Fruit fly (Drosophila melanogaster): ENCODE measurements around the gene MtnC.

- TF ChIP-seq CG34406 (GFP tag; optimal IDR thresholded peaks at IDR 0.05) (no peak), CG6854 (GFP tag; optimal IDR thresholded peaks at IDR 0.05) (no peak), cyc (GFP tag; optimal IDR thresholded peaks at IDR 0.05) (no peak), Eip75B (GFP tag; optimal IDR thresholded peaks at IDR 0.05) (no peak), CG6808 (GFP tag; optimal IDR thresholded peaks at IDR 0.05) (no peak)
These were observed 49.6 kb upstream of the MtnC start for dm6 chr3R:20310498-20310822.
